Worm (Caenorhabditis elegans) whole organism, L4 larva: ENCODE data around the gene str-146.
A peak's percentile ranks its signal among the peaks of the same experiment; 100 is the strongest.

Experiments used
- F10B5.3 ChIP-seq: sonication (generic microtip); optimal IDR thresholded peaks from 2 replicates; lab custom pipeline; 2016; ENCODE audit warnings: mild to moderate bottlenecking, missing genetic modification characterization, missing compliant biosample characterization
- F44E2.7 ChIP-seq: fragments of 200-800 bp; sonication (Bioruptor generic); IDR thresholded peaks from 2 replicates; pipeline ENCODE4 v2.1.2; 2022; ENCODE audit warnings: missing genetic modification characterization, missing compliant biosample characterization
- T26A8.4 ChIP-seq: fragments of 200-800 bp; sonication (Bioruptor generic); IDR thresholded peaks from 2 replicates; pipeline ENCODE4 v1.3.6; 2022; ENCODE audit warnings: missing genetic modification characterization, missing compliant biosample characterization
- Y105C5A.15 ChIP-seq: fragments of 200-800 bp; sonication (Bioruptor generic); IDR thresholded peaks from 2 replicates; pipeline ENCODE4 v1.3.6; 2022; ENCODE audit warnings: missing genetic modification characterization, missing compliant biosample characterization
- Y75B8A.6 ChIP-seq: fragments of 200-800 bp; sonication (Bioruptor generic); IDR thresholded peaks from 2 replicates; pipeline ENCODE4 v1.3.6; 2022; ENCODE audit warnings: missing genetic modification reagents, missing genetic modification characterization, missing compliant biosample characterization
- ZK546.5 ChIP-seq, 2 experiments: sonication (generic microtip); optimal IDR thresholded peaks; 2 replicates each; lab custom pipeline; 2017; ENCODE audit warnings: missing biosample characterization in 2 of 2, missing genetic modification characterization in 2 of 2
- ama-1 ChIP-seq: fragments of 150-350 bp; optimal IDR thresholded peaks from 2 replicates; lab custom pipeline; 2014; ENCODE audit warnings: inconsistent platforms, mixed read lengths
- arid-1 ChIP-seq: fragments of 200-800 bp; sonication (Bioruptor generic); conservative IDR thresholded peaks from 2 replicates; pipeline ENCODE4 v1.3.6; 2022; ENCODE audit warnings: missing genetic modification reagents, missing genetic modification characterization, missing compliant biosample characterization
- ceh-82 ChIP-seq: sonication (generic microtip); optimal IDR thresholded peaks from 2 replicates; lab custom pipeline; 2017; ENCODE audit warnings: missing biosample characterization, missing genetic modification characterization
- cey-2 ChIP-seq: sonication (generic microtip); optimal IDR thresholded peaks from 3 replicates; lab custom pipeline; 2017; ENCODE audit warnings: missing genetic modification characterization, mild to moderate bottlenecking, missing compliant biosample characterization, antibody characterized with exemption, borderline replicate concordance; ENCODE audit not compliant: insufficient read depth
- ctbp-1 ChIP-seq: fragments of 200-800 bp; sonication (Bioruptor generic); IDR thresholded peaks from 2 replicates; pipeline ENCODE4 v1.3.6; 2022; ENCODE audit warnings: missing genetic modification reagents, missing genetic modification characterization, missing compliant biosample characterization
- daf-12 ChIP-seq: fragments of 150-350 bp; optimal IDR thresholded peaks from 2 replicates; lab custom pipeline; 2014; ENCODE audit warnings: missing biosample characterization, missing genetic modification reagents, missing genetic modification characterization
- daf-16 ChIP-seq, 3 experiments: sonication (generic microtip); optimal IDR thresholded peaks; 2 replicates each; lab custom pipeline; 2016 to 2017; ENCODE audit warnings: missing genetic modification characterization in 3 of 3, missing genetic modification reagents in 3 of 3, mild to moderate bottlenecking in 2 of 3, missing compliant biosample characterization in 2 of 3, missing biosample characterization in 1 of 3, moderate library complexity in 1 of 3
- dve-1 ChIP-seq: sonication (generic microtip); optimal IDR thresholded peaks from 2 replicates; lab custom pipeline; 2017; ENCODE audit warnings: antibody characterized with exemption, mild to moderate bottlenecking, missing genetic modification characterization, missing compliant biosample characterization; ENCODE audit not compliant: insufficient read depth
- egl-27 ChIP-seq: sonication (generic microtip); optimal IDR thresholded peaks from 3 replicates; lab custom pipeline; 2017; ENCODE audit warnings: missing biosample characterization, missing genetic modification reagents, missing genetic modification characterization
- fkh-10 ChIP-seq: fragments of 150-350 bp; optimal IDR thresholded peaks from 2 replicates; lab custom pipeline; 2014; ENCODE audit warnings: missing biosample characterization, missing genetic modification reagents, missing genetic modification characterization
- hif-1 ChIP-seq, 2 experiments: sonication (generic microtip); optimal IDR thresholded peaks; 2 replicates each; lab custom pipeline; 2016 to 2017; ENCODE audit warnings: missing compliant biosample characterization in 2 of 2, missing genetic modification characterization in 2 of 2, missing genetic modification reagents in 2 of 2, missing genotype in 2 of 2, mild to moderate bottlenecking in 1 of 2
- hlh-11 ChIP-seq: fragments of 200-800 bp; sonication (Bioruptor generic); optimal IDR thresholded peaks from 2 replicates; lab custom pipeline; 2018; ENCODE audit warnings: mild to moderate bottlenecking, missing genetic modification characterization, missing compliant biosample characterization
- hmg-1.1 ChIP-seq: fragments of 200-800 bp; sonication (Bioruptor generic); IDR thresholded peaks from 2 replicates; pipeline ENCODE4 v1.3.6; 2022; ENCODE audit warnings: missing genetic modification reagents, missing genetic modification characterization, missing compliant biosample characterization
- lim-7 ChIP-seq: fragments of 200-800 bp; sonication (Bioruptor generic); IDR thresholded peaks from 2 replicates; pipeline ENCODE4 v1.3.6; 2022; ENCODE audit warnings: missing genetic modification characterization, missing compliant biosample characterization
- lin-1 ChIP-seq: fragments of 200-800 bp; sonication (Bioruptor generic); IDR thresholded peaks from 2 replicates; pipeline ENCODE4 v1.3.6; 2022; ENCODE audit warnings: missing genetic modification reagents, missing genetic modification characterization, missing compliant biosample characterization
- lin-38 ChIP-seq: fragments of 200-800 bp; sonication (Bioruptor generic); IDR thresholded peaks from 2 replicates; pipeline ENCODE4 v1.3.6; 2022; ENCODE audit warnings: missing genetic modification reagents, missing genetic modification characterization, missing compliant biosample characterization
- lin-39 ChIP-seq: fragments of 150-350 bp; optimal IDR thresholded peaks from 2 replicates; lab custom pipeline; 2014; ENCODE audit warnings: missing biosample characterization, missing genetic modification reagents, missing genetic modification characterization
- lsy-2 ChIP-seq, 2 experiments: fragments of 150-350 bp in 1 of 2; sonication (generic microtip) in 1 of 2; optimal IDR thresholded peaks; 2 replicates each; lab custom pipeline; 2014 to 2017; ENCODE audit warnings: missing biosample characterization in 2 of 2, missing genetic modification characterization in 2 of 2
- madf-5 ChIP-seq, 2 experiments: fragments of 200-800 bp; sonication (Bioruptor generic); IDR thresholded peaks; 2 replicates each; pipeline ENCODE4 v1.3.6; 2022; ENCODE audit warnings: missing compliant biosample characterization in 2 of 2, missing genetic modification characterization in 2 of 2
- nhr-102 ChIP-seq: sonication (generic microtip); optimal IDR thresholded peaks from 2 replicates; lab custom pipeline; 2016; ENCODE audit warnings: mild to moderate bottlenecking, missing genetic modification characterization, moderate library complexity, missing compliant biosample characterization
- nhr-11 ChIP-seq: fragments of 150-350 bp; optimal IDR thresholded peaks from 2 replicates; lab custom pipeline; 2014; ENCODE audit warnings: missing biosample characterization, missing genetic modification characterization
- nhr-237 ChIP-seq: sonication (generic microtip); optimal IDR thresholded peaks from 2 replicates; lab custom pipeline; 2017; ENCODE audit warnings: missing biosample characterization, missing genetic modification characterization
- nhr-6 ChIP-seq: fragments of 150-350 bp; optimal IDR thresholded peaks from 2 replicates; lab custom pipeline; 2014; ENCODE audit warnings: missing biosample characterization, missing genetic modification characterization
- saeg-2 ChIP-seq: fragments of 200-800 bp; sonication (Bioruptor generic); IDR thresholded peaks from 2 replicates; pipeline ENCODE4 v1.3.6; 2022; ENCODE audit warnings: missing genetic modification reagents, missing genetic modification characterization, missing compliant biosample characterization
- sdz-12 ChIP-seq: fragments of 200-800 bp; sonication (Bioruptor generic); optimal IDR thresholded peaks from 2 replicates; lab custom pipeline; 2018; ENCODE audit warnings: mild to moderate bottlenecking, missing genetic modification characterization, missing compliant biosample characterization
- set-16 ChIP-seq: fragments of 200-800 bp; sonication (Bioruptor generic); IDR thresholded peaks from 2 replicates; pipeline ENCODE4 v1.3.6; 2022; ENCODE audit warnings: missing genetic modification reagents, missing genetic modification characterization, missing compliant biosample characterization
- snpc-1.2 ChIP-seq: fragments of 200-800 bp; sonication (Bioruptor generic); IDR thresholded peaks from 2 replicates; pipeline ENCODE4 v1.3.6; 2022; ENCODE audit warnings: missing genetic modification reagents, missing genetic modification characterization, missing compliant biosample characterization
- spr-1 ChIP-seq: sonication (generic microtip); optimal IDR thresholded peaks from 2 replicates; lab custom pipeline; 2016; ENCODE audit warnings: mild to moderate bottlenecking, missing genetic modification characterization, missing compliant biosample characterization
- spr-3 ChIP-seq: fragments of 200-800 bp; sonication (Bioruptor generic); optimal IDR thresholded peaks from 2 replicates; lab custom pipeline; 2018; ENCODE audit warnings: mild to moderate bottlenecking, missing genetic modification characterization, missing compliant biosample characterization
- unc-62 ChIP-seq, 3 experiments: fragments of 150-350 bp in 1 of 3; sonication (generic microtip); optimal IDR thresholded peaks in 2 of 3; peaks in 1 of 3; 1 replicate in 1 of 3; 2 replicates in 2 of 3; lab custom pipeline; 2014 to 2017; ENCODE audit warnings: missing biosample characterization in 3 of 3, missing genetic modification characterization in 3 of 3, missing genetic modification reagents in 3 of 3, missing genotype in 1 of 3
- zag-1 ChIP-seq: fragments of 150-350 bp; optimal IDR thresholded peaks from 2 replicates; lab custom pipeline; 2014; ENCODE audit warnings: missing biosample characterization, missing genetic modification characterization
- zfp-3 ChIP-seq: fragments of 200-800 bp; sonication (Bioruptor generic); conservative IDR thresholded peaks from 2 replicates; pipeline ENCODE4 v1.3.6; 2022; ENCODE audit warnings: missing genetic modification reagents, missing genetic modification characterization, missing compliant biosample characterization
- zip-2 ChIP-seq: fragments of 150-350 bp; optimal IDR thresholded peaks from 2 replicates; lab custom pipeline; 2014; ENCODE audit warnings: missing biosample characterization, missing genetic modification characterization

str-146 gene

DNA sequence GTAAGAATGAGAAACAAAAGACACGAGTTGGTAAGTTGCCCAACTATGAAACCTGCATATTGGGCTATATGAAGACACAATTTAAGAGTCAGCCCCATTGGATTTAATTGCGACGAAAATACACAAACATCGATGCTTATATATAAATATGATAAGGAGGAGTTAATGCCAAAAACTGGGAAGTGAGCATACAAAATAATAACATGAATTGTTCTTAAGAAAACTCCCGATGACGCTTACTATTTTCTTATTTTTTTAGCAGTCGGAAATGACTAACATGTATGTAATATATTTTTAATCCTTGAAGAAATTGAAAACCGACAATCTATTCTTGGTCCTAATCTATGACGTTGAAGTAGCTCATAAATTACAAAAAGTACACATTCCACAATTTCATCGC lies 23.2 kb downstream of the str-146 start, which contains the start of gene str-144:
Gene str-144 (minus strand): TSS at position 101 of the 400 bp plus-strand sequence.
- no peak for TF ChIP-seq cey-2 (tag; lab: Kevin White, UChicago)
- no peak for TF ChIP-seq lin-38 (GFP tag; lab: Robert Waterston, UW)
- TF ChIP-seq ctbp-1 (GFP tag; lab: Robert Waterston, UW) = no peak
- no peak for TF ChIP-seq arid-1 (GFP tag; lab: Robert Waterston, UW)
- TF ChIP-seq hlh-11 (tag; lab: Kevin White, UChicago) = no peak
- no peak for TF ChIP-seq spr-1 (tag; lab: Kevin White, UChicago)
- no peak for TF ChIP-seq Y75B8A.6 (GFP tag; lab: Robert Waterston, UW)
- no peak for TF ChIP-seq dve-1 (tag; lab: Kevin White, UChicago)
- no peak for TF ChIP-seq F44E2.7 (GFP tag; lab: Robert Waterston, UW)
- no peak for TF ChIP-seq lin-1 (GFP tag; lab: Robert Waterston, UW)
- TF ChIP-seq zip-2 (tag; lab: Kevin White, UChicago) = no peak
- no peak for TF ChIP-seq daf-16 (GFP tag; optimal IDR thresholded peaks at IDR 0.05; lab: Kevin White, UChicago)
- no peak for TF ChIP-seq daf-16 (tag; optimal IDR thresholded peaks at IDR 0.05; lab: Kevin White, UChicago)
- no peak for TF ChIP-seq daf-12
- no peak for TF ChIP-seq egl-27 (tag; lab: Kevin White, UChicago)
- TF ChIP-seq zfp-3 (GFP tag; lab: Robert Waterston, UW) = no peak
- no peak for TF ChIP-seq zag-1
- TF ChIP-seq fkh-10 (GFP tag; lab: Kevin White, UChicago) = no peak
- no peak for TF ChIP-seq nhr-102 (tag; lab: Kevin White, UChicago)
- TF ChIP-seq, all 104 proteins: peak for 0

DNA sequence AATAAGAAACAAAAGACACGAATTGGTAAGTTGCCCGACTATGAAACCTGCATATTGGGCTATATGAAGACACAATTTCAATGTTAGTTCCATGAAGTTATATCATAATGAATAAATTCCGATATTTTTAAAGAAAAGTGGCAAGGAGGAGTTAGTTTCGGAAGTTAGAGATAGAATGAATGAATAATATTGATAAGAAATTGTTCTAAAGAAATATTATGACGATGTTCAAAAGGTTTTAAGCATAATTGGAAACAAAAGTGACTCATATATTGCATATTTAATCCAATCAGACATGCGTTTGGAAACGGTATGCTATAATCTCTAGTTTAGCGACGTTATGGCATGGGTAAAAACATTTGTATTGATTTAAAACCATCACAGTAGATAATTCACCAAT lies 25.6 kb downstream of the str-146 start, which contains the start of gene str-143:
Gene str-143 (minus strand): TSS at position 101 of the 400 bp plus-strand sequence.
- no peak for TF ChIP-seq hmg-1.1 (GFP tag; lab: Robert Waterston, UW)
- no peak for TF ChIP-seq F10B5.3 (tag; lab: Kevin White, UChicago)
- no peak for TF ChIP-seq sdz-12 (GFP tag; lab: Kevin White, UChicago)
- TF ChIP-seq nhr-6 (tag; lab: Kevin White, UChicago) = no peak
- TF ChIP-seq unc-62 (GFP tag; optimal IDR thresholded peaks at IDR 0.05 in 1 of 2; lab: Kevin White, UChicago) = peak in 1 of 2 experiments; percentile 17
- TF ChIP-seq unc-62 (tag; optimal IDR thresholded peaks at IDR 0.05; lab: Kevin White, UChicago) = no peak
- no peak for TF ChIP-seq saeg-2 (GFP tag; lab: Robert Waterston, UW)
- no peak for TF ChIP-seq hif-1 (tag; optimal IDR thresholded peaks at IDR 0.05; lab: Kevin White, UChicago)

DNA sequence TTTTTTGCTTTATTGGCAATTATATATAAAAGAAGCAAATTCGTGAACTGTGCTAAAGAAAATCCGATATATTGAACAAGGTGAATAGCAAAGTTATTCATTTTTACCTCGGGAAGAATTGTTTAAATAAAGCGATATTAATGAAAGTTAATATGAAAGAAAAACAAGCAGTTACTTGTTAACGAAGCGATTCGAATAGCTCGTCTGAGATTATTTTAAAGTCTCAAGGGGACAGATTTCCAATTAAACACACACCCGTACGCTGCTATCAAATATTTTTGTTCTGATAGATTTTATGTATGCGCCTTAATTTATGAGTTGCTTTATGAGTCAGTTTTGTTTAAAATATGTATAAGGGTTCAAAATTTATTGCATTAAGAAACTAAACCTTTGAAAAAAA lies 27.5 kb downstream of the str-146 start, which contains the start of gene str-140:
Gene str-140 (minus strand): TSS at position 101 of the 400 bp plus-strand sequence.
- TF ChIP-seq ama-1 (lab: Kevin White, UChicago) (no peak), ZK546.5 (tag; optimal IDR thresholded peaks at IDR 0.05; lab: Kevin White, UChicago) (no peak), Y105C5A.15 (GFP tag; lab: Robert Waterston, UW) (no peak), nhr-237 (tag; lab: Kevin White, UChicago) (no peak), lin-39 (tag; lab: Kevin White, UChicago) (no peak), arid-1 (GFP tag; lab: Robert Waterston, UW) (no peak), lim-7 (GFP tag; lab: Robert Waterston, UW) (no peak), snpc-1.2 (GFP tag; lab: Robert Waterston, UW) (no peak), nhr-11 (no peak), lin-1 (GFP tag; lab: Robert Waterston, UW) (no peak), lsy-2 (tag; optimal IDR thresholded peaks at IDR 0.05; lab: Kevin White, UChicago) (no peak), cey-2 (tag; lab: Kevin White, UChicago) (no peak), egl-27 (tag; lab: Kevin White, UChicago) (no peak), set-16 (GFP tag; lab: Robert Waterston, UW) (no peak), spr-3 (no peak), T26A8.4 (no peak), madf-5 (GFP tag; IDR thresholded peaks at IDR 0.05; lab: Robert Waterston, UW) (no peak), ceh-82 (no peak)
